Fruit fly (Drosophila melanogaster) whole organism, embryonic: Measurements from ENCODE around the gene CG5808.
A peak's percentile ranks its signal among the peaks of the same experiment; 100 is the strongest.

Experiments
- Aef1 ChIP-seq: fragments of 200-800 bp; sonication (Bioruptor generic); IDR thresholded peaks from 3 replicates; pipeline ENCODE4 v1.3.6; 2022; ENCODE audit warnings: missing biosample characterization, missing genetic modification characterization
- Atf6 ChIP-seq: fragments of 200-800 bp; sonication (Bioruptor generic); IDR thresholded peaks from 2 replicates; pipeline ENCODE4 v1.3.6; 2022; ENCODE audit warnings: missing biosample characterization, missing genetic modification characterization
- C15 ChIP-seq: fragments of 200-800 bp; sonication (Bioruptor generic); IDR thresholded peaks from 3 replicates; pipeline ENCODE4 v1.3.6; 2022; ENCODE audit warnings: missing biosample characterization, missing genetic modification characterization
- CG10565 ChIP-seq: fragments of 200-800 bp; sonication (Bioruptor generic); optimal IDR thresholded peaks from 3 replicates; lab custom pipeline; 2016; ENCODE audit warnings: missing biosample characterization, mild to moderate bottlenecking, missing genetic modification characterization
- CG11456 ChIP-seq: fragments of 200-800 bp; sonication (Bioruptor generic); IDR thresholded peaks from 3 replicates; pipeline ENCODE4 v1.3.6; 2022; ENCODE audit warnings: missing biosample characterization, missing genetic modification characterization
- CG11504 ChIP-seq: fragments of 200-800 bp; sonication (Bioruptor generic); optimal IDR thresholded peaks from 3 replicates; lab custom pipeline; 2019; ENCODE audit warnings: missing biosample characterization, mild to moderate bottlenecking, missing genetic modification characterization, moderate library complexity
- CG13624 ChIP-seq: fragments of 200-800 bp; sonication (Bioruptor generic); optimal IDR thresholded peaks from 2 replicates; lab custom pipeline; 2016; ENCODE audit warnings: missing biosample characterization, missing genetic modification characterization
- CG18619 ChIP-seq: fragments of 200-800 bp; sonication (Bioruptor generic); optimal IDR thresholded peaks from 3 replicates; lab custom pipeline; 2017; ENCODE audit warnings: missing biosample characterization, mild to moderate bottlenecking, missing genetic modification characterization
- CG3065 ChIP-seq: fragments of 200-800 bp; sonication (Bioruptor generic); optimal IDR thresholded peaks from 2 replicates; lab custom pipeline; 2016; ENCODE audit warnings: missing biosample characterization, missing genetic modification characterization
- CG31388 ChIP-seq: fragments of 200-800 bp; sonication (Bioruptor generic); optimal IDR thresholded peaks from 2 replicates; lab custom pipeline; 2016; ENCODE audit warnings: missing biosample characterization, missing genetic modification characterization
- CG32532 ChIP-seq: fragments of 200-800 bp; sonication (Bioruptor generic); IDR thresholded peaks from 2 replicates; pipeline ENCODE4 v1.3.6; 2022; ENCODE audit warnings: missing biosample characterization, missing genetic modification characterization
- CG32767 ChIP-seq: fragments of 200-800 bp; sonication (Bioruptor generic); IDR thresholded peaks from 2 replicates; pipeline ENCODE4 v1.3.6; 2022; ENCODE audit warnings: missing biosample characterization, missing genetic modification characterization
- CG3407 ChIP-seq: fragments of 200-800 bp; sonication (Bioruptor generic); optimal IDR thresholded peaks from 2 replicates; lab custom pipeline; 2018; ENCODE audit warnings: missing biosample characterization, mild to moderate bottlenecking, missing genetic modification characterization
- CG3847 ChIP-seq: fragments of 200-800 bp; sonication (Bioruptor generic); IDR thresholded peaks from 2 replicates; pipeline ENCODE4 v1.3.6; 2022; ENCODE audit warnings: missing biosample characterization, missing genetic modification characterization
- CG4360 ChIP-seq: fragments of 200-800 bp; sonication (Bioruptor generic); IDR thresholded peaks from 2 replicates; pipeline ENCODE4 v1.3.6; 2022; ENCODE audit warnings: missing biosample characterization, missing genetic modification characterization
- CG4617 ChIP-seq: fragments of 200-800 bp; sonication (Bioruptor generic); optimal IDR thresholded peaks from 3 replicates; lab custom pipeline; 2016; ENCODE audit warnings: missing biosample characterization, missing genetic modification characterization, borderline replicate concordance
- CG6175 ChIP-seq: fragments of 200-800 bp; sonication (Bioruptor generic); IDR thresholded peaks from 3 replicates; pipeline ENCODE4 v1.3.6; 2022; ENCODE audit warnings: missing biosample characterization, missing genetic modification characterization
- CG8765 ChIP-seq: fragments of 200-800 bp; sonication (Bioruptor generic); IDR thresholded peaks from 2 replicates; pipeline ENCODE4 v1.3.6; 2022; ENCODE audit warnings: missing biosample characterization, missing genetic modification characterization
- CG8944 ChIP-seq: fragments of 200-800 bp; sonication (Bioruptor generic); optimal IDR thresholded peaks from 3 replicates; lab custom pipeline; 2016; ENCODE audit warnings: missing biosample characterization, missing genetic modification characterization
- CG9932 ChIP-seq: fragments of 200-800 bp; sonication (Bioruptor generic); IDR thresholded peaks from 2 replicates; pipeline ENCODE4 v1.3.6; 2022; ENCODE audit warnings: missing biosample characterization, missing genetic modification characterization
- ERR ChIP-seq: fragments of 200-800 bp; sonication (Bioruptor generic); optimal IDR thresholded peaks from 2 replicates; lab custom pipeline; 2016; ENCODE audit warnings: missing biosample characterization, missing genetic modification characterization
- Hr39 ChIP-seq: fragments of >200 bp; optimal IDR thresholded peaks from 2 replicates; lab custom pipeline; 2017
- NFAT ChIP-seq: fragments of 200-800 bp; sonication (Bioruptor generic); IDR thresholded peaks from 2 replicates; pipeline ENCODE4 v1.3.6; 2022; ENCODE audit warnings: missing biosample characterization, missing genetic modification characterization
- PHDP ChIP-seq: fragments of 200-800 bp; sonication (Bioruptor generic); optimal IDR thresholded peaks from 3 replicates; lab custom pipeline; 2018; ENCODE audit warnings: missing biosample characterization, mild to moderate bottlenecking, missing genetic modification characterization, moderate library complexity
- Rfx ChIP-seq: fragments of 200-800 bp; sonication (Bioruptor generic); IDR thresholded peaks from 2 replicates; pipeline ENCODE4 v1.3.6; 2022; ENCODE audit warnings: missing biosample characterization, missing genetic modification characterization
- Rx ChIP-seq: fragments of 200-800 bp; sonication (Bioruptor generic); IDR thresholded peaks from 2 replicates; pipeline ENCODE4 v1.3.6; 2022; ENCODE audit warnings: missing biosample characterization, missing genetic modification characterization
- bab2 ChIP-seq: fragments of 200-800 bp; sonication (Bioruptor generic); optimal IDR thresholded peaks from 2 replicates; lab custom pipeline; 2016; ENCODE audit warnings: missing biosample characterization, missing genetic modification characterization
- bsh ChIP-seq, 2 experiments: fragments of 200-800 bp; sonication (Bioruptor generic); optimal IDR thresholded peaks; 2 replicates each; lab custom pipeline; 2017 to 2018; ENCODE audit warnings: mild to moderate bottlenecking in 2 of 2, missing biosample characterization in 2 of 2, missing genetic modification characterization in 2 of 2, moderate library complexity in 1 of 2
- caup ChIP-seq: fragments of 200-800 bp; sonication (Bioruptor generic); optimal IDR thresholded peaks from 3 replicates; lab custom pipeline; 2017; ENCODE audit warnings: missing biosample characterization, mild to moderate bottlenecking, missing genetic modification characterization, moderate library complexity; ENCODE audit not compliant: severe bottlenecking
- chif ChIP-seq, 2 experiments: fragments of 200-800 bp; sonication (Bioruptor generic); optimal IDR thresholded peaks; 3 replicates each; lab custom pipeline; 2016; ENCODE audit warnings: missing biosample characterization in 2 of 2, missing genetic modification characterization in 2 of 2
- ci ChIP-seq: fragments of 200-800 bp; sonication (Bioruptor generic); IDR thresholded peaks from 3 replicates; pipeline ENCODE4 v1.3.6; 2022; ENCODE audit warnings: missing biosample characterization, missing genetic modification characterization
- corto ChIP-seq: fragments of 200-800 bp; sonication (Bioruptor generic); optimal IDR thresholded peaks from 2 replicates; lab custom pipeline; 2016; ENCODE audit warnings: missing biosample characterization, mild to moderate bottlenecking, missing genetic modification characterization, moderate library complexity
- cwo ChIP-seq: fragments of 200-800 bp; sonication (Bioruptor generic); optimal IDR thresholded peaks from 3 replicates; lab custom pipeline; 2017; ENCODE audit warnings: missing biosample characterization, missing genetic modification characterization, mild to moderate bottlenecking, moderate library complexity, missing genetic modification reagents
- fu2 ChIP-seq: fragments of 200-800 bp; sonication (Bioruptor generic); optimal IDR thresholded peaks from 2 replicates; lab custom pipeline; 2016; ENCODE audit warnings: missing biosample characterization, missing genetic modification characterization
- gsb ChIP-seq: fragments of 200-800 bp; sonication (Bioruptor generic); IDR thresholded peaks from 2 replicates; pipeline ENCODE4 v1.3.6; 2022; ENCODE audit warnings: missing biosample characterization, missing genetic modification characterization
- kay ChIP-seq: fragments of 200-800 bp; sonication (Bioruptor generic); optimal IDR thresholded peaks from 2 replicates; lab custom pipeline; 2016; ENCODE audit warnings: missing biosample characterization, missing genetic modification characterization
- klu ChIP-seq: fragments of 200-800 bp; sonication (Bioruptor generic); IDR thresholded peaks from 2 replicates; pipeline ENCODE4 v1.3.6; 2022; ENCODE audit warnings: missing biosample characterization, missing genetic modification characterization
- lov ChIP-seq, 2 experiments: fragments of 200-800 bp in 1 of 2; fragments of >200 bp in 1 of 2; sonication (Bioruptor generic) in 1 of 2; IDR thresholded peaks in 1 of 2; optimal IDR thresholded peaks in 1 of 2; 2 replicates in 1 of 2; 3 replicates in 1 of 2; pipeline versions ENCODE4 v1.3.6 to Lab custom; 2017 to 2022; ENCODE audit warnings: missing biosample characterization in 1 of 2, missing genetic modification characterization in 1 of 2
- mirr ChIP-seq: fragments of 200-800 bp; sonication (Bioruptor generic); optimal IDR thresholded peaks from 3 replicates; lab custom pipeline; 2018; ENCODE audit warnings: missing biosample characterization, mild to moderate bottlenecking, missing genetic modification characterization
- nom ChIP-seq: fragments of 200-800 bp; sonication (Bioruptor generic); optimal IDR thresholded peaks from 2 replicates; lab custom pipeline; 2017; ENCODE audit warnings: missing biosample characterization, missing genetic modification characterization, mild to moderate bottlenecking, moderate library complexity, missing genetic modification reagents
- onecut ChIP-seq: fragments of 200-800 bp; sonication (Bioruptor generic); IDR thresholded peaks from 2 replicates; pipeline ENCODE4 v1.3.6; 2022; ENCODE audit warnings: missing biosample characterization, missing genetic modification characterization
- pnt ChIP-seq: fragments of 200-800 bp; sonication (Bioruptor generic); optimal IDR thresholded peaks from 3 replicates; lab custom pipeline; 2016; ENCODE audit warnings: missing biosample characterization, missing genetic modification characterization
- sima ChIP-seq: fragments of 200-800 bp; sonication (Bioruptor generic); optimal IDR thresholded peaks from 2 replicates; lab custom pipeline; 2016; ENCODE audit warnings: missing biosample characterization, missing genetic modification characterization
- slbo ChIP-seq: fragments of 200-800 bp; sonication (Bioruptor generic); IDR thresholded peaks from 2 replicates; pipeline ENCODE4 v1.3.6; 2022; ENCODE audit warnings: missing biosample characterization, missing genetic modification characterization
- sna ChIP-seq: fragments of 200-800 bp; sonication (Bioruptor generic); IDR thresholded peaks from 2 replicates; pipeline ENCODE4 v1.3.6; 2022; ENCODE audit warnings: missing biosample characterization, missing genetic modification characterization; ENCODE audit not compliant: partially characterized antibody
- sr ChIP-seq: fragments of 200-800 bp; sonication (Bioruptor generic); IDR thresholded peaks from 3 replicates; pipeline ENCODE4 v1.3.6; 2022; ENCODE audit warnings: missing biosample characterization, missing genetic modification characterization
- ttk ChIP-seq: fragments of 200-800 bp; sonication (Bioruptor generic); IDR thresholded peaks from 2 replicates; pipeline ENCODE4 v2.1.2; 2022; ENCODE audit warnings: missing biosample characterization, missing genetic modification characterization
- wek ChIP-seq: fragments of 200-800 bp; sonication (Bioruptor generic); optimal IDR thresholded peaks from 3 replicates; lab custom pipeline; 2018; ENCODE audit warnings: missing biosample characterization, mild to moderate bottlenecking, missing genetic modification characterization, moderate library complexity

The CG5808 gene

DNA sequence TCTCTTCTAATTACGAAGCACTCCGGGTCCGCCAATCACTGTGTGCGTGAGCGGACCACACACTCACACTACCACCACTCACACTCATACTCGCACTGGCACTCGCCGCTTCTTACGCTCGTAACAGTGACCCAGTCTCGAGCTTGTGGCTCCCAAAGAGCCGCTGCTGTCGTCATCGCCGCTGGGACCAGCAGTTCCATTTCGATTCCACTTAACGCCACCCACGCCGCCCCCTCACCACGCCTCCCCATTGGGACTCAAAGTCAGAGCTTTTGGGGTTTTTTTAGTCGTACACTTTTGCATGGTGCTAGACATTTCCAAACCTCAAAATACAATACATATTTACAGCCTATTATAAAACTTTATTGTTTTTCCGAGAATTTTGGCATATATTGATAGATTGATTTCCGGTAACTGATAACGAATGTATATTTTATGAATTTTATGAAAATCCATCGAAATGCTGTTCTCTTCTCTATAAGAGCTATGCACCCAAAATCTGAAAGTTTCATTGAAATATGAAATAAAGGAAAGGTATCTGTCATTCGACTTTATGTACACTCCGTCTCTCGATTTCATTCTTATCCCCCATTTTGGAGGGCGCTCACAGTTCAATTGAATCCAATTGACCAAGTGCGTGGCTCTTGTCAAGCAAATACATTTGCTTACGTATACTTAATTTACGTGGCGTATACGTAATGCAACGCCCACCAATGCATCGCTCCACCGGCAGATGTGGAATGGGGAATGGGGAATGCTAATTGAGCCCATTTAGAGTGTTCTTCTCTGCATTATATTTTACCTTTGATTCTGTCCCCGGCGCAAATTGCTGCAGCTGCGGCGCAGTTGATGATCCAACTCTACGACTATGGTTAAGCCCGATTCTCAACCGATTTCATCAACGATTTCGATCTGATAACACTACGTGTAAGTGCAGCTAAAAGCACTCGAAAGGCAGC is 45.3 kb downstream of the CG5808 start, which contains the start of gene CG42331 (continued):
- TF ChIP-seq onecut (GFP tag; lab: Robert Waterston, UW) = peak; percentile 25; the same call in 1 of the 2 replicates
- TF ChIP-seq NFAT = peak; percentile 2; the same call in 1 of the 2 replicates
- TF ChIP-seq CG3407 (GFP tag; lab: Kevin White, UChicago) = no peak
- TF ChIP-seq PHDP (tag; lab: Kevin White, UChicago) = peak; percentile 75
- TF ChIP-seq kay (GFP tag; lab: Kevin White, UChicago) = no peak
- no peak for TF ChIP-seq corto (GFP tag; lab: Kevin White, UChicago)
- no peak for TF ChIP-seq CG3065 (GFP tag; lab: Kevin White, UChicago)
- TF ChIP-seq CG6175 (GFP tag; lab: Robert Waterston, UW) = peak; percentile 18; the same call in 1 of the 3 replicates
- no peak for TF ChIP-seq CG31388 (GFP tag; lab: Kevin White, UChicago)
- peak in 1 of 2 experiments; percentile 42 for TF ChIP-seq bsh (GFP tag; optimal IDR thresholded peaks at IDR 0.05; lab: Kevin White, UChicago)
- TF ChIP-seq CG8944 (GFP tag; lab: Kevin White, UChicago) = no peak
- peak; percentile 77 for TF ChIP-seq CG11504
- TF ChIP-seq Aef1 (GFP tag; lab: Robert Waterston, UW) = peak; percentile 55; the same call in 2 of the 3 replicates
- TF ChIP-seq pnt (GFP tag; lab: Kevin White, UChicago) = peak; percentile 40
- peak; percentile 28; the same call in 1 of the 2 replicates for TF ChIP-seq CG32767 (GFP tag; lab: Robert Waterston, UW)
- peak; percentile 39 for TF ChIP-seq fu2 (GFP tag; lab: Kevin White, UChicago)
- no peak for TF ChIP-seq CG10565 (GFP tag; lab: Kevin White, UChicago)
- TF ChIP-seq mirr = peak; percentile 24
- peak; percentile 27 for TF ChIP-seq caup (GFP tag; lab: Kevin White, UChicago)
- TF ChIP-seq ERR = peak; percentile 47
- no peak for TF ChIP-seq C15 (GFP tag; lab: Robert Waterston, UW)
- TF ChIP-seq sima (GFP tag; lab: Kevin White, UChicago) = no peak
- peak; percentile 57 for TF ChIP-seq ttk
- TF ChIP-seq gsb = no peak
- no peak for TF ChIP-seq wek (GFP tag; lab: Kevin White, UChicago)
- TF ChIP-seq ci (GFP tag; lab: Robert Waterston, UW) = peak; percentile 45; the same call in 2 of the 3 replicates

- TF ChIP-seq bab2 (GFP tag; lab: Kevin White, UChicago) (no peak), CG32532 (GFP tag; lab: Robert Waterston, UW) (no peak), CG4617 (no peak), CG8765 (GFP tag; lab: Robert Waterston, UW) (no peak), CG13624 (GFP tag; lab: Kevin White, UChicago) (no peak), nom (GFP tag; lab: Kevin White, UChicago) (no peak), lov (optimal IDR thresholded peaks at IDR 0.05; lab: Kevin White, UChicago) (no peak), lov (GFP tag; IDR thresholded peaks at IDR 0.05; lab: Robert Waterston, UW) (no peak), Rx (GFP tag; lab: Robert Waterston, UW) (no peak), CG18619 (GFP tag; lab: Kevin White, UChicago) (no peak), slbo (0 out of 2 replicates have a peak, but pooled peaks have one; percentile 8), klu (GFP tag; lab: Robert Waterston, UW) (no peak), Rfx (no peak), CG4360 (GFP tag; lab: Robert Waterston, UW) (no peak), CG11456 (GFP tag; lab: Robert Waterston, UW) (peak; percentile 26; the same call in 1 of the 3 replicates), sr (GFP tag; lab: Robert Waterston, UW) (0 out of 3 replicates have a peak, but pooled peaks have one; percentile 33), chif (GFP tag; optimal IDR thresholded peaks at IDR 0.05; lab: Kevin White, UChicago) (no peak), cwo (GFP tag; lab: Kevin White, UChicago) (no peak), CG9932 (no peak), Atf6 (GFP tag; lab: Robert Waterston, UW) (no peak), CG3847 (peak; percentile 14; the same call in 1 of the 2 replicates), sna (GFP tag; lab: Robert Waterston, UW) (0 out of 2 replicates have a peak, but pooled peaks have one; percentile 24), Hr39 (peak; percentile 54)
Measured at dm6 chr3R:24769601-24770000, 47.2 kb downstream of the CG5808 start.
